Fruit fly (Drosophila melanogaster) whole organism, embryonic: ENCODE data around the gene CG3815.

ENCODE experiments used
- Ada2b ChIP-seq: fragments of 200-800 bp; sonication (Bioruptor generic); IDR thresholded peaks from 2 replicates; pipeline ENCODE4 v1.3.6; 2022; ENCODE audit warnings: missing biosample characterization, missing genetic modification characterization
- CG10267 ChIP-seq: fragments of 200-800 bp; sonication (Bioruptor generic); optimal IDR thresholded peaks from 2 replicates; lab custom pipeline; 2018; ENCODE audit warnings: missing biosample characterization, mild to moderate bottlenecking, missing genetic modification characterization, moderate library complexity
- CG11085 ChIP-seq: fragments of 200-800 bp; sonication (Bioruptor generic); IDR thresholded peaks from 2 replicates; pipeline ENCODE4 v1.3.6; 2022; ENCODE audit warnings: missing biosample characterization, missing genetic modification characterization
- CG11456 ChIP-seq: fragments of 200-800 bp; sonication (Bioruptor generic); IDR thresholded peaks from 3 replicates; pipeline ENCODE4 v1.3.6; 2022; ENCODE audit warnings: missing biosample characterization, missing genetic modification characterization
- CG16815 ChIP-seq: fragments of 200-800 bp; sonication (Bioruptor generic); optimal IDR thresholded peaks from 3 replicates; lab custom pipeline; 2017; ENCODE audit warnings: missing biosample characterization, mild to moderate bottlenecking, missing genetic modification characterization
- CG17829 ChIP-seq: fragments of 200-800 bp; optimal IDR thresholded peaks from 2 replicates; lab custom pipeline; 2019; ENCODE audit warnings: missing biosample characterization, mild to moderate bottlenecking, missing genetic modification characterization, moderate library complexity
- CG17912 ChIP-seq: fragments of 200-800 bp; sonication (Bioruptor generic); optimal IDR thresholded peaks from 2 replicates; lab custom pipeline; 2018; ENCODE audit warnings: missing biosample characterization, mild to moderate bottlenecking, missing genetic modification characterization
- CG18764 ChIP-seq: fragments of 200-800 bp; sonication (Bioruptor generic); optimal IDR thresholded peaks from 3 replicates; lab custom pipeline; 2016; ENCODE audit warnings: missing biosample characterization, missing genetic modification characterization
- CG2116 ChIP-seq: fragments of 200-800 bp; sonication (Bioruptor generic); optimal IDR thresholded peaks from 3 replicates; lab custom pipeline; 2018; ENCODE audit warnings: missing biosample characterization, mild to moderate bottlenecking, missing genetic modification characterization
- CG30431 ChIP-seq: fragments of 200-800 bp; sonication (Bioruptor generic); optimal IDR thresholded peaks from 2 replicates; lab custom pipeline; 2017; ENCODE audit warnings: missing biosample characterization, missing genetic modification characterization
- CG3838 ChIP-seq: fragments of 200-800 bp; sonication (Bioruptor generic); optimal IDR thresholded peaks from 3 replicates; lab custom pipeline; 2016; ENCODE audit warnings: missing biosample characterization, missing genetic modification characterization
- CG4328 ChIP-seq: fragments of 200-800 bp; sonication (Bioruptor generic); optimal IDR thresholded peaks from 3 replicates; lab custom pipeline; 2017; ENCODE audit warnings: missing biosample characterization, missing genetic modification reagents, missing genetic modification characterization
- CG6791 ChIP-seq: fragments of 200-800 bp; sonication (Bioruptor generic); IDR thresholded peaks from 3 replicates; pipeline ENCODE4 v1.3.6; 2022; ENCODE audit warnings: missing biosample characterization, missing genetic modification characterization; ENCODE audit not compliant: partially characterized antibody
- CG7556 ChIP-seq: fragments of 200-800 bp; sonication (Bioruptor generic); optimal IDR thresholded peaks from 2 replicates; lab custom pipeline; 2017; ENCODE audit warnings: missing biosample characterization, mild to moderate bottlenecking, missing genetic modification characterization
- CG8281 ChIP-seq: fragments of 200-800 bp; sonication (Bioruptor generic); optimal IDR thresholded peaks from 2 replicates; lab custom pipeline; 2018; ENCODE audit warnings: missing biosample characterization, mild to moderate bottlenecking, missing genetic modification characterization, moderate library complexity
- CG8478 ChIP-seq: fragments of >200 bp; optimal IDR thresholded peaks from 2 replicates; lab custom pipeline; 2018
- CG8944 ChIP-seq: fragments of 200-800 bp; sonication (Bioruptor generic); optimal IDR thresholded peaks from 3 replicates; lab custom pipeline; 2016; ENCODE audit warnings: missing biosample characterization, missing genetic modification characterization
- Camta ChIP-seq: fragments of 200-800 bp; sonication (Bioruptor generic); optimal IDR thresholded peaks from 2 replicates; lab custom pipeline; 2016; ENCODE audit warnings: missing biosample characterization, missing genetic modification characterization
- Dll ChIP-seq: fragments of 200-800 bp; sonication (Bioruptor generic); IDR thresholded peaks from 4 replicates; pipeline ENCODE4 v1.3.6; 2022; ENCODE audit warnings: missing biosample characterization, missing genetic modification characterization; ENCODE audit not compliant: partially characterized antibody
- Gsc ChIP-seq: fragments of 200-800 bp; sonication (Bioruptor generic); IDR thresholded peaks from 2 replicates; pipeline ENCODE4 v1.3.6; 2022; ENCODE audit warnings: missing biosample characterization, missing genetic modification characterization
- H2.0 ChIP-seq: fragments of 200-800 bp; sonication (Bioruptor generic); IDR thresholded peaks from 2 replicates; pipeline ENCODE4 v1.3.6; 2022; ENCODE audit warnings: missing biosample characterization, missing genetic modification characterization
- HHEX ChIP-seq: fragments of 200-800 bp; sonication (Bioruptor generic); optimal IDR thresholded peaks from 3 replicates; lab custom pipeline; 2017; ENCODE audit warnings: missing biosample characterization, mild to moderate bottlenecking, missing genetic modification characterization, missing genetic modification reagents
- Hr51 ChIP-seq, 2 experiments: fragments of 200-800 bp; sonication (Bioruptor generic); optimal IDR thresholded peaks; 2 replicates in 1 of 2; 3 replicates in 1 of 2; lab custom pipeline; 2016 to 2018; ENCODE audit warnings: missing biosample characterization in 2 of 2, missing genetic modification characterization in 2 of 2, mild to moderate bottlenecking in 1 of 2, moderate library complexity in 1 of 2
- Lpt ChIP-seq: fragments of >200 bp; optimal IDR thresholded peaks from 2 replicates; lab custom pipeline; 2018; ENCODE audit warnings: missing biosample characterization, missing genetic modification characterization
- MTF-1 ChIP-seq: fragments of 200-800 bp; sonication (Bioruptor generic); optimal IDR thresholded peaks from 2 replicates; lab custom pipeline; 2018; ENCODE audit warnings: missing biosample characterization, mild to moderate bottlenecking, missing genetic modification characterization, borderline replicate concordance
- PHDP ChIP-seq: fragments of 200-800 bp; sonication (Bioruptor generic); optimal IDR thresholded peaks from 3 replicates; lab custom pipeline; 2018; ENCODE audit warnings: missing biosample characterization, mild to moderate bottlenecking, missing genetic modification characterization, moderate library complexity
- Ssrp ChIP-seq: fragments of 200-800 bp; sonication (Bioruptor generic); optimal IDR thresholded peaks from 2 replicates; lab custom pipeline; 2018; ENCODE audit warnings: missing biosample characterization, mild to moderate bottlenecking, missing genetic modification characterization, moderate library complexity
- Trl ChIP-seq, 3 experiments: fragments of >200 bp in 2 of 3; fragments of 200-800 bp in 1 of 3; sonication (Bioruptor generic) in 1 of 3; optimal IDR thresholded peaks; 2 replicates in 1 of 3; 3 replicates in 2 of 3; lab custom pipeline; 2016 to 2017; ENCODE audit warnings: missing biosample characterization in 1 of 3, missing genetic modification characterization in 1 of 3
- Xrp1 ChIP-seq: fragments of 200-800 bp; sonication (Bioruptor generic); IDR thresholded peaks from 2 replicates; pipeline ENCODE4 v1.3.6; 2022; ENCODE audit warnings: missing biosample characterization, missing genetic modification characterization
- abd-A ChIP-seq: fragments of 200-800 bp; sonication (Bioruptor generic); optimal IDR thresholded peaks from 3 replicates; lab custom pipeline; 2019; ENCODE audit warnings: missing biosample characterization, mild to moderate bottlenecking, missing genetic modification characterization, moderate library complexity
- bigmax ChIP-seq: fragments of 200-800 bp; sonication (Bioruptor generic); optimal IDR thresholded peaks from 2 replicates; lab custom pipeline; 2018; ENCODE audit warnings: missing biosample characterization, mild to moderate bottlenecking, missing genetic modification characterization
- cg ChIP-seq: fragments of 200-800 bp; sonication (Bioruptor generic); optimal IDR thresholded peaks from 3 replicates; lab custom pipeline; 2019; ENCODE audit warnings: missing biosample characterization, mild to moderate bottlenecking, missing genetic modification characterization, moderate library complexity
- chm ChIP-seq: fragments of 200-800 bp; sonication (Bioruptor generic); IDR thresholded peaks from 2 replicates; pipeline ENCODE4 v1.3.6; 2022; ENCODE audit warnings: missing biosample characterization, missing genetic modification characterization
- ems ChIP-seq: fragments of 200-800 bp; sonication (Bioruptor generic); optimal IDR thresholded peaks from 3 replicates; lab custom pipeline; 2016; ENCODE audit warnings: missing biosample characterization, missing genetic modification characterization
- fd96Cb ChIP-seq: fragments of 200-800 bp; sonication (Bioruptor generic); optimal IDR thresholded peaks from 2 replicates; lab custom pipeline; 2018; ENCODE audit warnings: missing biosample characterization, mild to moderate bottlenecking, missing genetic modification characterization, moderate library complexity
- hb ChIP-seq: fragments of 200-800 bp; sonication (Bioruptor generic); IDR thresholded peaks from 3 replicates; pipeline ENCODE4 v1.3.6; 2022; ENCODE audit warnings: missing biosample characterization, missing genetic modification characterization; ENCODE audit not compliant: partially characterized antibody
- ken ChIP-seq: fragments of 200-800 bp; sonication (Bioruptor generic); IDR thresholded peaks from 3 replicates; pipeline ENCODE4 v1.3.6; 2022; ENCODE audit warnings: missing biosample characterization, missing genetic modification characterization
- knrl ChIP-seq: fragments of 200-800 bp; sonication (Bioruptor generic); IDR thresholded peaks from 3 replicates; pipeline ENCODE4 v1.3.6; 2022; ENCODE audit warnings: missing biosample characterization, missing genetic modification characterization; ENCODE audit not compliant: partially characterized antibody
- lmd ChIP-seq: fragments of 200-800 bp; sonication (Bioruptor generic); IDR thresholded peaks from 2 replicates; pipeline ENCODE4 v1.3.6; 2022; ENCODE audit warnings: missing biosample characterization, missing genetic modification characterization
- maf-S ChIP-seq: fragments of 200-800 bp; sonication (Bioruptor generic); optimal IDR thresholded peaks from 2 replicates; lab custom pipeline; 2016; ENCODE audit warnings: missing biosample characterization, missing genetic modification characterization
- mirr ChIP-seq: fragments of 200-800 bp; sonication (Bioruptor generic); optimal IDR thresholded peaks from 3 replicates; lab custom pipeline; 2018; ENCODE audit warnings: missing biosample characterization, mild to moderate bottlenecking, missing genetic modification characterization
- salm ChIP-seq: fragments of 200-800 bp; sonication (Bioruptor generic); optimal IDR thresholded peaks from 2 replicates; lab custom pipeline; 2018; ENCODE audit warnings: missing biosample characterization, mild to moderate bottlenecking, missing genetic modification characterization
- sc ChIP-seq, 3 experiments: fragments of >200 bp in 2 of 3; fragments of 200-800 bp in 1 of 3; sonication (Bioruptor generic) in 1 of 3; optimal IDR thresholded peaks; 2 replicates in 2 of 3; 3 replicates in 1 of 3; lab custom pipeline; 2017; ENCODE audit warnings: mild to moderate bottlenecking in 1 of 3, missing biosample characterization in 1 of 3, missing genetic modification characterization in 1 of 3, missing genetic modification reagents in 1 of 3
- slp2 ChIP-seq: fragments of 200-800 bp; sonication (Bioruptor generic); optimal IDR thresholded peaks from 2 replicates; lab custom pipeline; 2016; ENCODE audit warnings: missing biosample characterization, missing genetic modification characterization
- sob ChIP-seq: fragments of 200-800 bp; sonication (Bioruptor generic); IDR thresholded peaks from 2 replicates; pipeline ENCODE4 v1.3.6; 2022; ENCODE audit warnings: missing biosample characterization, missing genetic modification characterization
- sr ChIP-seq: fragments of 200-800 bp; sonication (Bioruptor generic); IDR thresholded peaks from 3 replicates; pipeline ENCODE4 v1.3.6; 2022; ENCODE audit warnings: missing biosample characterization, missing genetic modification characterization
- tap ChIP-seq: fragments of 200-800 bp; optimal IDR thresholded peaks from 3 replicates; lab custom pipeline; 2019; ENCODE audit warnings: missing biosample characterization, mild to moderate bottlenecking, missing genetic modification characterization, moderate library complexity
- toy ChIP-seq: fragments of 200-800 bp; sonication (Bioruptor generic); IDR thresholded peaks from 2 replicates; pipeline ENCODE4 v1.3.6; 2022; ENCODE audit warnings: missing biosample characterization, missing genetic modification characterization
- twi ChIP-seq: fragments of 200-800 bp; optimal IDR thresholded peaks from 2 replicates; lab custom pipeline; 2019; ENCODE audit warnings: missing biosample characterization, mild to moderate bottlenecking, missing genetic modification characterization, moderate library complexity
- zen ChIP-seq: fragments of 200-800 bp; sonication (Bioruptor generic); optimal IDR thresholded peaks from 3 replicates; lab custom pipeline; 2018; ENCODE audit warnings: missing biosample characterization, mild to moderate bottlenecking, missing genetic modification characterization, moderate library complexity
- zfh1 ChIP-seq: fragments of 200-800 bp; sonication (Bioruptor generic); IDR thresholded peaks from 3 replicates; pipeline ENCODE4 v1.3.6; 2022; ENCODE audit warnings: missing biosample characterization, missing genetic modification characterization

Gene CG3815

DNA sequence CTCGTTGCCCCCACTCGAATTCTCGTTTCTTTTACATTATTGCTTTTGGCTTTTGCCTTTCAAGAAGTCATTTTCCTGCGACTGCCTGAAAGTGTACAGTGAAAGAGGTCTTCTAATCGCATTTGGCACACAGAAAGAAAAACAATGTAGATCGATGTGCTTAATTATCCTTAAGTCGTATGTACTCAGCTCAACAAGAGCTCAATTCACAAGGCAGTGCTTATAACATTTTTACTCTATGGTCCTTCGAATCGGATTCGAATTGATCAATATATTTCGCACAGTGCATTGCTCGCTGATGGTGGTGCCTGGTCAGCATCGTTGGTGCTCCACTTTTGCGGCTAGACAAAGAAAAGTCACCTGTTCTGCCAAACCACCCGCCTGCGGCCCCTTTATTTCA, 15.2 kb downstream of the CG3815 start (continued):
- TF ChIP-seq zfh1 (GFP tag; lab: Robert Waterston, UW) (0 out of 3 replicates have a peak, but pooled peaks have one; percentile 22), Ssrp (no peak), CG30431 (GFP tag; lab: Kevin White, UChicago) (no peak), knrl (GFP tag; lab: Robert Waterston, UW) (no peak), Lpt (GFP tag; lab: Kevin White, UChicago) (no peak), ken (no peak), CG11085 (GFP tag; lab: Robert Waterston, UW) (no peak), CG8478 (lab: Kevin White, UChicago) (no peak), CG7556 (GFP tag; lab: Kevin White, UChicago) (peak; percentile 13), toy (GFP tag; lab: Robert Waterston, UW) (no peak), cg (no peak), PHDP (tag; lab: Kevin White, UChicago) (no peak), MTF-1 (GFP tag; lab: Kevin White, UChicago) (no peak), bigmax (GFP tag; lab: Kevin White, UChicago) (no peak), lmd (GFP tag; lab: Robert Waterston, UW) (no peak), Camta (GFP tag; lab: Kevin White, UChicago) (no peak), CG17829 (tag; lab: Kevin White, UChicago) (no peak), mirr (GFP tag; lab: Kevin White, UChicago) (no peak), CG17912 (GFP tag; lab: Kevin White, UChicago) (no peak), salm (tag; lab: Kevin White, UChicago) (no peak), Dll (GFP tag; lab: Robert Waterston, UW) (no peak), CG18764 (GFP tag; lab: Kevin White, UChicago) (no peak), hb (no peak), CG8281 (tag; lab: Kevin White, UChicago) (no peak), Xrp1 (GFP tag; lab: Robert Waterston, UW) (0 out of 2 replicates have a peak, but pooled peaks have one; percentile 21), CG11456 (GFP tag; lab: Robert Waterston, UW) (no peak), HHEX (no peak), CG6791 (GFP tag; lab: Robert Waterston, UW) (no peak), fd96Cb (tag; lab: Kevin White, UChicago) (peak; percentile 29), H2.0 (no peak), Ada2b (GFP tag; lab: Robert Waterston, UW) (no peak), zen (tag; lab: Kevin White, UChicago) (no peak), CG10267 (tag; lab: Kevin White, UChicago) (no peak), abd-A (tag; lab: Kevin White, UChicago) (no peak), sc (optimal IDR thresholded peaks at IDR 0.05; lab: Kevin White, UChicago) (no peak), sc (GFP tag; optimal IDR thresholded peaks at IDR 0.05; lab: Kevin White, UChicago) (no peak), twi (tag; lab: Kevin White, UChicago) (no peak), Gsc (GFP tag; lab: Robert Waterston, UW) (no peak), CG4328 (no peak), tap (tag; lab: Kevin White, UChicago) (no peak), maf-S (GFP tag; lab: Kevin White, UChicago) (no peak), sob (GFP tag; lab: Robert Waterston, UW) (no peak), CG16815 (GFP tag; lab: Kevin White, UChicago) (no peak), sr (GFP tag; lab: Robert Waterston, UW) (no peak), CG3838 (GFP tag; lab: Kevin White, UChicago) (no peak), CG8944 (no peak), CG2116 (GFP tag; lab: Kevin White, UChicago) (no peak), ems (GFP tag; lab: Kevin White, UChicago) (no peak), chm (GFP tag; lab: Robert Waterston, UW) (no peak), slp2 (GFP tag; lab: Kevin White, UChicago) (no peak), Hr51 (GFP tag; optimal IDR thresholded peaks at IDR 0.05; lab: Kevin White, UChicago) (peak in 1 of 2 experiments; percentile 46), Trl (optimal IDR thresholded peaks at IDR 0.05; lab: Kevin White, UChicago) (no peak), Trl (GFP tag; optimal IDR thresholded peaks at IDR 0.05; lab: Kevin White, UChicago) (peak; percentile 11)
